Fruit fly (Drosophila melanogaster) whole organism, embryonic: ENCODE data around the gene CG3662.

Experiments used
- Bteb2 ChIP-seq: fragments of 200-800 bp; sonication (Bioruptor generic); optimal IDR thresholded peaks from 2 replicates; lab custom pipeline; 2016; ENCODE audit warnings: missing biosample characterization, missing genetic modification characterization
- C15 ChIP-seq: fragments of 200-800 bp; sonication (Bioruptor generic); IDR thresholded peaks from 3 replicates; pipeline ENCODE4 v1.3.6; 2022; ENCODE audit warnings: missing biosample characterization, missing genetic modification characterization
- CG10321 ChIP-seq: fragments of 200-800 bp; sonication (Bioruptor generic); IDR thresholded peaks from 2 replicates; pipeline ENCODE4 v1.3.6; 2022; ENCODE audit warnings: missing biosample characterization, missing genetic modification characterization
- CG10543 ChIP-seq: fragments of 200-800 bp; sonication (Bioruptor generic); optimal IDR thresholded peaks from 3 replicates; lab custom pipeline; 2017; ENCODE audit warnings: missing biosample characterization, mild to moderate bottlenecking, missing genetic modification characterization, moderate library complexity
- CG12219 ChIP-seq: fragments of 200-800 bp; sonication (Bioruptor generic); optimal IDR thresholded peaks from 3 replicates; lab custom pipeline; 2018; ENCODE audit warnings: missing biosample characterization, mild to moderate bottlenecking, missing genetic modification characterization
- CG14014 ChIP-seq: fragments of 200-800 bp; sonication (Bioruptor generic); IDR thresholded peaks from 2 replicates; pipeline ENCODE4 v1.3.6; 2022; ENCODE audit warnings: missing biosample characterization, missing genetic modification characterization
- CG1602 ChIP-seq: fragments of 200-800 bp; sonication (Bioruptor generic); optimal IDR thresholded peaks from 3 replicates; lab custom pipeline; 2016; ENCODE audit warnings: missing biosample characterization, missing genetic modification characterization
- CG16779 ChIP-seq: fragments of 200-800 bp; sonication (Bioruptor generic); IDR thresholded peaks from 2 replicates; pipeline ENCODE4 v1.3.6; 2022; ENCODE audit warnings: missing biosample characterization, missing genetic modification characterization
- CG17829 ChIP-seq: fragments of 200-800 bp; optimal IDR thresholded peaks from 2 replicates; lab custom pipeline; 2019; ENCODE audit warnings: missing biosample characterization, mild to moderate bottlenecking, missing genetic modification characterization, moderate library complexity
- CG2889 ChIP-seq: fragments of 200-800 bp; sonication (Bioruptor generic); IDR thresholded peaks from 3 replicates; pipeline ENCODE4 v1.3.6; 2022; ENCODE audit warnings: missing biosample characterization, missing genetic modification characterization
- CG34376 ChIP-seq: fragments of 200-800 bp; sonication (Bioruptor generic); optimal IDR thresholded peaks from 2 replicates; lab custom pipeline; 2018; ENCODE audit warnings: missing biosample characterization, mild to moderate bottlenecking, missing genetic modification characterization
- CG4328 ChIP-seq: fragments of 200-800 bp; sonication (Bioruptor generic); optimal IDR thresholded peaks from 3 replicates; lab custom pipeline; 2017; ENCODE audit warnings: missing biosample characterization, missing genetic modification reagents, missing genetic modification characterization
- CG4707 ChIP-seq: fragments of 200-800 bp; sonication (Bioruptor generic); optimal IDR thresholded peaks from 2 replicates; lab custom pipeline; 2018; ENCODE audit warnings: missing biosample characterization, mild to moderate bottlenecking, missing genetic modification characterization, moderate library complexity
- CG6813 ChIP-seq: fragments of 200-800 bp; sonication (Bioruptor generic); optimal IDR thresholded peaks from 2 replicates; lab custom pipeline; 2017; ENCODE audit warnings: missing biosample characterization, missing genetic modification characterization, mild to moderate bottlenecking, moderate library complexity, missing genetic modification reagents
- CG8290 ChIP-seq, 3 experiments: fragments of 200-800 bp; sonication (Bioruptor generic); optimal IDR thresholded peaks; 2 replicates each; lab custom pipeline; 2016 to 2019; ENCODE audit warnings: missing biosample characterization in 3 of 3, missing genetic modification characterization in 3 of 3, mild to moderate bottlenecking in 2 of 3, moderate library complexity in 1 of 3
- CG8359 ChIP-seq: fragments of 200-800 bp; sonication (Bioruptor generic); optimal IDR thresholded peaks from 2 replicates; lab custom pipeline; 2017; ENCODE audit warnings: missing biosample characterization, mild to moderate bottlenecking, missing genetic modification characterization, borderline replicate concordance
- CrebB ChIP-seq: fragments of 200-800 bp; sonication (Bioruptor generic); optimal IDR thresholded peaks from 3 replicates; lab custom pipeline; 2018; ENCODE audit warnings: missing biosample characterization, mild to moderate bottlenecking, missing genetic modification characterization
- Dll ChIP-seq: fragments of 200-800 bp; sonication (Bioruptor generic); IDR thresholded peaks from 4 replicates; pipeline ENCODE4 v1.3.6; 2022; ENCODE audit warnings: missing biosample characterization, missing genetic modification characterization; ENCODE audit not compliant: partially characterized antibody
- ERR ChIP-seq: fragments of 200-800 bp; sonication (Bioruptor generic); optimal IDR thresholded peaks from 2 replicates; lab custom pipeline; 2016; ENCODE audit warnings: missing biosample characterization, missing genetic modification characterization
- HLH4C ChIP-seq: fragments of 200-800 bp; sonication (Bioruptor generic); IDR thresholded peaks from 3 replicates; pipeline ENCODE4 v1.3.6; 2022; ENCODE audit warnings: missing biosample characterization, missing genetic modification characterization; ENCODE audit not compliant: partially characterized antibody
- Nf-YC ChIP-seq: fragments of 200-800 bp; optimal IDR thresholded peaks from 3 replicates; lab custom pipeline; 2019; ENCODE audit warnings: missing biosample characterization, mild to moderate bottlenecking, missing genetic modification characterization, moderate library complexity
- NfI ChIP-seq: fragments of 200-800 bp; sonication (Bioruptor generic); optimal IDR thresholded peaks from 3 replicates; lab custom pipeline; 2018; ENCODE audit warnings: missing biosample characterization, mild to moderate bottlenecking, missing genetic modification characterization, moderate library complexity
- Rfx ChIP-seq: fragments of 200-800 bp; sonication (Bioruptor generic); IDR thresholded peaks from 2 replicates; pipeline ENCODE4 v1.3.6; 2022; ENCODE audit warnings: missing biosample characterization, missing genetic modification characterization
- Rx ChIP-seq: fragments of 200-800 bp; sonication (Bioruptor generic); IDR thresholded peaks from 2 replicates; pipeline ENCODE4 v1.3.6; 2022; ENCODE audit warnings: missing biosample characterization, missing genetic modification characterization
- Vsx1 ChIP-seq: fragments of 200-800 bp; sonication (Bioruptor generic); optimal IDR thresholded peaks from 2 replicates; lab custom pipeline; 2017; ENCODE audit warnings: missing biosample characterization, mild to moderate bottlenecking, missing genetic modification characterization, missing genetic modification reagents
- abd-A ChIP-seq: fragments of 200-800 bp; sonication (Bioruptor generic); optimal IDR thresholded peaks from 3 replicates; lab custom pipeline; 2019; ENCODE audit warnings: missing biosample characterization, mild to moderate bottlenecking, missing genetic modification characterization, moderate library complexity
- ara ChIP-seq: fragments of 200-800 bp; sonication (Bioruptor generic); IDR thresholded peaks from 2 replicates; pipeline ENCODE4 v1.3.6; 2022; ENCODE audit warnings: missing biosample characterization, missing genetic modification characterization
- az2 ChIP-seq: fragments of 200-800 bp; sonication (Bioruptor generic); optimal IDR thresholded peaks from 3 replicates; lab custom pipeline; 2016; ENCODE audit warnings: missing biosample characterization, missing genetic modification characterization
- btn ChIP-seq: fragments of 200-800 bp; sonication (Bioruptor generic); optimal IDR thresholded peaks from 2 replicates; lab custom pipeline; 2016; ENCODE audit warnings: missing biosample characterization, missing genetic modification characterization
- chinmo ChIP-seq: fragments of 200-800 bp; sonication (Bioruptor generic); IDR thresholded peaks from 4 replicates; pipeline ENCODE4 v1.3.6; 2022; ENCODE audit warnings: missing biosample characterization, missing genetic modification characterization; ENCODE audit not compliant: partially characterized antibody
- ci ChIP-seq: fragments of 200-800 bp; sonication (Bioruptor generic); IDR thresholded peaks from 3 replicates; pipeline ENCODE4 v1.3.6; 2022; ENCODE audit warnings: missing biosample characterization, missing genetic modification characterization
- crc ChIP-seq: fragments of 200-800 bp; sonication (Bioruptor generic); optimal IDR thresholded peaks from 2 replicates; lab custom pipeline; 2016; ENCODE audit warnings: missing biosample characterization, missing genetic modification characterization
- crp ChIP-seq, 2 experiments: fragments of 200-800 bp; sonication (Bioruptor generic); optimal IDR thresholded peaks; 2 replicates in 1 of 2; 3 replicates in 1 of 2; lab custom pipeline; 2017; ENCODE audit warnings: missing biosample characterization in 2 of 2, missing genetic modification characterization in 2 of 2, mild to moderate bottlenecking in 1 of 2, moderate library complexity in 1 of 2
- fd96Cb ChIP-seq: fragments of 200-800 bp; sonication (Bioruptor generic); optimal IDR thresholded peaks from 2 replicates; lab custom pipeline; 2018; ENCODE audit warnings: missing biosample characterization, mild to moderate bottlenecking, missing genetic modification characterization, moderate library complexity
- gcm2 ChIP-seq: fragments of 200-800 bp; sonication (Bioruptor generic); optimal IDR thresholded peaks from 2 replicates; lab custom pipeline; 2016; ENCODE audit warnings: missing biosample characterization, missing genetic modification characterization
- grn ChIP-seq: fragments of 200-800 bp; sonication (Bioruptor generic); optimal IDR thresholded peaks from 3 replicates; lab custom pipeline; 2017; ENCODE audit warnings: missing biosample characterization, missing genetic modification characterization
- gro ChIP-seq: fragments of 200-800 bp; sonication (Bioruptor generic); optimal IDR thresholded peaks from 2 replicates; lab custom pipeline; 2016; ENCODE audit warnings: missing biosample characterization, missing genetic modification characterization
- hb ChIP-seq: fragments of 200-800 bp; sonication (Bioruptor generic); IDR thresholded peaks from 3 replicates; pipeline ENCODE4 v1.3.6; 2022; ENCODE audit warnings: missing biosample characterization, missing genetic modification characterization; ENCODE audit not compliant: partially characterized antibody
- insv ChIP-seq, 2 experiments: fragments of 200-800 bp; sonication (Bioruptor generic); optimal IDR thresholded peaks; 3 replicates each; lab custom pipeline; 2016 to 2018; ENCODE audit warnings: missing biosample characterization in 2 of 2, missing genetic modification characterization in 2 of 2
- inv ChIP-seq: fragments of 200-800 bp; sonication (Bioruptor generic); IDR thresholded peaks from 2 replicates; pipeline ENCODE4 v1.3.6; 2022; ENCODE audit warnings: missing biosample characterization, missing genetic modification characterization; ENCODE audit not compliant: partially characterized antibody
- nmo ChIP-seq: fragments of 200-800 bp; sonication (Bioruptor generic); optimal IDR thresholded peaks from 2 replicates; lab custom pipeline; 2018; ENCODE audit warnings: missing biosample characterization, mild to moderate bottlenecking, missing genetic modification characterization, moderate library complexity
- nom ChIP-seq: fragments of 200-800 bp; sonication (Bioruptor generic); optimal IDR thresholded peaks from 2 replicates; lab custom pipeline; 2017; ENCODE audit warnings: missing biosample characterization, missing genetic modification characterization, mild to moderate bottlenecking, moderate library complexity, missing genetic modification reagents
- slou ChIP-seq: fragments of 200-800 bp; sonication (Bioruptor generic); optimal IDR thresholded peaks from 3 replicates; lab custom pipeline; 2016; ENCODE audit warnings: missing biosample characterization, missing genetic modification characterization
- so ChIP-seq: fragments of 200-800 bp; sonication (Bioruptor generic); IDR thresholded peaks from 3 replicates; pipeline ENCODE4 v1.3.6; 2022; ENCODE audit warnings: missing biosample characterization, missing genetic modification characterization
- tin ChIP-seq: fragments of 200-800 bp; sonication (Bioruptor generic); optimal IDR thresholded peaks from 3 replicates; lab custom pipeline; 2016; ENCODE audit warnings: missing biosample characterization, missing genetic modification characterization
- tll ChIP-seq, 2 experiments: fragments of 200-800 bp in 1 of 2; fragments of >200 bp in 1 of 2; sonication (Bioruptor generic) in 1 of 2; optimal IDR thresholded peaks; 2 replicates each; lab custom pipeline; 2017 to 2019; ENCODE audit warnings: missing biosample characterization in 2 of 2, missing genetic modification characterization in 2 of 2, mild to moderate bottlenecking in 1 of 2, moderate library complexity in 1 of 2
- trh ChIP-seq: fragments of 200-800 bp; sonication (Bioruptor generic); optimal IDR thresholded peaks from 2 replicates; lab custom pipeline; 2016; ENCODE audit warnings: missing biosample characterization, missing genetic modification characterization
- tx ChIP-seq: fragments of 200-800 bp; sonication (Bioruptor generic); optimal IDR thresholded peaks from 2 replicates; lab custom pipeline; 2016; ENCODE audit warnings: missing biosample characterization, missing genetic modification characterization

Gene CG3662

dm6 chr2L:867899-868605, 47.0 kb downstream of the CG3662 start, which contains the start of gene aru (continued):
- TF ChIP-seq CG12219 (peak; percentile 32), ci (GFP tag; lab: Robert Waterston, UW) (peak; percentile 72), trh (no peak), Bteb2 (GFP tag; lab: Kevin White, UChicago) (no peak), nmo (no peak), Nf-YC (tag; lab: Kevin White, UChicago) (peak; percentile 27), Rx (GFP tag; lab: Robert Waterston, UW) (no peak), Vsx1 (GFP tag; lab: Kevin White, UChicago) (peak; percentile 9), crc (GFP tag; lab: Kevin White, UChicago) (no peak), crp (GFP tag; optimal IDR thresholded peaks at IDR 0.05; lab: Kevin White, UChicago) (no peak), CrebB (no peak), Rfx (GFP tag; lab: Robert Waterston, UW) (peak; percentile 29; the same call in 1 of the 2 replicates), CG2889 (GFP tag; lab: Robert Waterston, UW) (no peak), chinmo (GFP tag; lab: Robert Waterston, UW) (0 out of 4 replicates have a peak, but pooled peaks have one; percentile 60), C15 (no peak), CG8359 (no peak), so (GFP tag; lab: Robert Waterston, UW) (no peak), Dll (GFP tag; lab: Robert Waterston, UW) (no peak; the same call in 3 of the 4 replicates), CG17829 (peak; percentile 33), inv (GFP tag; lab: Robert Waterston, UW) (no peak), tx (GFP tag; lab: Kevin White, UChicago) (no peak), hb (GFP tag; lab: Robert Waterston, UW) (no peak), gcm2 (GFP tag; lab: Kevin White, UChicago) (no peak), gro (no peak), CG4328 (no peak), CG16779 (no peak), CG14014 (GFP tag; lab: Robert Waterston, UW) (peak; percentile 16; the same call in 1 of the 2 replicates), HLH4C (GFP tag; lab: Robert Waterston, UW) (peak; percentile 21; the same call in 1 of the 3 replicates), NfI (GFP tag; lab: Kevin White, UChicago) (no peak), CG34376 (GFP tag; lab: Kevin White, UChicago) (peak; percentile 37), ara (GFP tag; lab: Robert Waterston, UW) (no peak), CG1602 (GFP tag; lab: Kevin White, UChicago) (no peak), CG10321 (GFP tag; lab: Robert Waterston, UW) (no peak), CG6813 (GFP tag; lab: Kevin White, UChicago) (no peak), fd96Cb (tag; lab: Kevin White, UChicago) (peak; percentile 23), tll (GFP tag; optimal IDR thresholded peaks at IDR 0.05; lab: Kevin White, UChicago) (no peak), abd-A (tag; lab: Kevin White, UChicago) (no peak), slou (no peak), CG8290 (GFP tag; optimal IDR thresholded peaks at IDR 0.05; lab: Kevin White, UChicago) (no peak), CG8290 (tag; optimal IDR thresholded peaks at IDR 0.05; lab: Kevin White, UChicago) (peak in 1 of 2 experiments; percentile 42), CG4707 (GFP tag; lab: Kevin White, UChicago) (peak; percentile 63), az2 (GFP tag; lab: Kevin White, UChicago) (no peak), CG10543 (GFP tag; lab: Kevin White, UChicago) (peak; percentile 48), tin (peak; percentile 7), ERR (no peak), insv (GFP tag; optimal IDR thresholded peaks at IDR 0.05; lab: Kevin White, UChicago) (peak in 1 of 2 experiments; percentile 4), nom (peak; percentile 64), grn (GFP tag; lab: Kevin White, UChicago) (no peak), btn (no peak)
